Fruit fly (Drosophila melanogaster) Kc167 (cell line): ENCODE measurements around the gene CG6051.

Experiments
- insv ChIP-seq: fragments of >200 bp; optimal IDR thresholded peaks from 3 replicates; lab custom pipeline; 2018; ENCODE audit warnings: missing external identifiers
- psq ChIP-seq: fragments of >200 bp; optimal IDR thresholded peaks from 2 replicates; lab custom pipeline; 2017; ENCODE audit warnings: missing external identifiers

- TF ChIP-seq psq (lab: Kevin White, UChicago) (no peak), insv (lab: Kevin White, UChicago) (no peak)
Measured at dm6 chr3R:27092843-27093242, 58.0 kb downstream of the CG6051 start, which contains the start of gene CG14258.
